Worm (Caenorhabditis elegans) whole organism, dauer: ENCODE results near the gene F49E10.2.

Source experiments
- unc-62 ChIP-seq: sonication (generic microtip); optimal IDR thresholded peaks from 2 replicates; lab custom pipeline; 2017; ENCODE audit warnings: missing biosample characterization, missing genetic modification reagents, missing genetic modification characterization

F49E10.2 gene

DNA sequence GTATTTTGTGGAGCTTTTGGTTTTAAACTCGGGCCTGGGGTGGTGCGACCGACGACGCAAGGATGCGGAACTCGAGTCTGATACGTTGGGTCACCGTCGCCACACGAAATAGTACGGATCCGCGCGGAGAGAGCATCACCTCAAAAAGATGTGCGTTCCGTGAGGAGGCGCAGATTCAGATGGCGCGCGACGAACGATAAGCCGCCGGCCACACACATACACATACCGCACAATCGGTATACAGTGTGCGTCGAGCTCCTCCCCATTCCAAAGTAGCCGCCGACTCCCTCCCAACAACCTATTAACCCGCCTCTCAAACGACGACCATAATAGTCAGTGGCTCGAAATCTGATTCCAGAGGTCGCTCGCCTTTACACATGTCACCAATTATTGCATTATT, at the start of gene F49E10.2:
Gene F49E10.2, plus strand, starts transcription at position 301 of the 400 bp plus-strand sequence.
- TF ChIP-seq unc-62 (GFP tag; lab: Kevin White, UChicago): no peak

DNA sequence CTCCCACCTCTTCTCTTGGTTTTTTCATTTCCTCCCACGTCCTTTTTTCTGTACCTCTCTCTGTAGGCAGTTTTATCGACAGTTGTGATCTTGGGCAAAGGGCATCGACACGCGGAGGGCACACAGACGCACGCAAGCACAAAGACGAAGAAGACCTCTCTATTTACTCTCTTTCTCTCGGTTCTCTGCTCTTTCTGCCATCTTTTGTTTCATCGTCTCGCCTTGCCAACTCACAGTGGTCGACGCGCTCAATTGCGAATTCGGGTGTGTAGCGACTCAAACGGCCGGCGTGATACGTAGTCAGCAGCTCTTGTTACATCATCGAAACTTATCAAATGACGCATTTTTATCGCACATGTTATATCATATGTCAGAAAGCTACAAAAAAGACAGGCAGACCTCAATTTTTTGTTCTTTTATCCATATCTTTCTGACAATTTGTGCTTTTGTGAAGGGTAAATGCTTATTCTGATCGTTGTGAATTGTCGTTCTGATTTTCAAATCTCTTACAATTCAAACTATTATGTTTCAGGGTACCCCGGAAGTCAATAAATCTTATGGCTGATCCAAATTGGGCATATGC, 49.0 kb upstream of the F49E10.2 start, which contains the start of gene puf-9:
Gene puf-9, plus strand, starts transcription at position 533 of the 583 bp plus-strand sequence.
- peak; percentile 56 for TF ChIP-seq unc-62 (GFP tag; lab: Kevin White, UChicago)

DNA sequence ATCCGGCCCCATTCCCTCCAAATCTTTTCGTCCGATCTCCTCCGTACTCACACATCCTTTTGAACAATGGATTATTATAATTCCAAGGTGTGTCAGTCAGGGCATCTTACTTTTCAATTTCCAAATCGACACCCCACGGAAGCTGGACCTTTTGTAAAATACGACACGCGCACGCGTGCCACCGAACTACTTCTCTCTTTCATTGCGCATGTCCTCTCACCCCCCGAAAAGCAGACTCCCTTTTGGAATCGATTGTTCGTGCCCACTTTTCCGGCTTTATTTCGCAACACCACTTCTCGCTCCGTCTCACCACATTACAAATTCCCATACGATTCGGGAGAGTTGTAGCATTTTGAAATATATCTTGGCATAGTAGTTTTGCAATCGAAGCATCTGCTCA, 42.9 kb upstream of the F49E10.2 start:
- TF ChIP-seq unc-62 (GFP tag; lab: Kevin White, UChicago): no peak

DNA sequence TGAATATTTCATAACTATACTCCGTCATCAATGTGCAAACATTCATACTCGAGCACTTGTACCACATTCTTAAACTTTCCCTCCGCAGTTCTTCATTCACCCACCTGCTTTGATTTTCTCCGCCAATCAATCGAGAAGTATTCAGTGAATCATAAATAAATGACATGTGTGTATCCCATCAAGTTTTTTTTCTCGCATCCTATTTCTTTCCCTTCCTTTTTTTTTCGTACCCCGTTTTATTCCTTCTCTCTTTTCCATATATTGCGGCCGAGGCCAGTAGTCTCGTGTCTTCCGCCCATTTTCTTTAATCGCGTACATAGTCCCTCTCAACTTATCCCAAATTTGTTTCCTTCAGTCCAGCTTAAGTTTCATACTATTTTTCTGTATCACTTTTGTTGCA, 41.5 kb upstream of the F49E10.2 start, which contains the start of gene atat-2:
Gene atat-2, plus strand, starts transcription at position 398 of the 400 bp plus-strand sequence.
- no peak for TF ChIP-seq unc-62 (GFP tag; lab: Kevin White, UChicago)

DNA sequence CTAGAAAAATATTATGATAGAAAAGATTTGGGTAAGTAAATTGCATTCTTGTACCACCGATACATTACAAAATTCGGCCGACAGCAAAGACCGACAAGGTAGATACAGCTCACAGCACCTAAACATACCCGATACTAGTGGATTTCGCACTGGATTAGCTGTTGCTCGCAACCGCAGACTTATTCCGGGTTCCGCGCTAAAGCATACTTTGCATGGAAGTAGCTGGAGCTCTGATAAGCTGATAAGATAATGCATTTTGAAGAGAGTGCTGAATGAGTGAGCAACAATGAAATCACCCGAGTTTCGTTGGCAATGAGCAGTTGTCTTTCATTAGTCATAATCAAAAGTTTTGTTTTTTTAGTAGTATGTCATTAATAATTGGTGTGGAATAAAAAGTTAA, 39.7 kb upstream of the F49E10.2 start:
- TF ChIP-seq unc-62 (GFP tag; lab: Kevin White, UChicago): no peak

DNA sequence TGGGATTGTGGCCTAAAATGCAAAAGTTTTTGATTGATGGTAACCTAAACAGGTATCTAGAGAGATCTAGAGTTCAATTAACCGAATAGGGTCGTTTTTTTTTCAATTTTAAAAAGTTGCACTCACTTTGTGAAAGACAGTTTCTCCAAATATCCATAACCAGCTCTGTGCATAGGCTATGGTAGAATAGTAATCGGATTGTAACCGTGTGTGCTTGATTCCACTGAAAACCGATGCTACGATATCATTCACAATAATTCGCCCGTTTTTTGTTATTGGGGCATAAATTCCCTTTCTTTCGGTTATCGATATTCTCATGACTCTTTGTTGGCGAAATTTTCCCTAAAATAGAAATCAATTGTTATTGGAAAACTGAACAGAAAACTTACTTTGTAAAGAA, 38.1 kb upstream of the F49E10.2 start:
- no peak for TF ChIP-seq unc-62 (GFP tag; lab: Kevin White, UChicago)

DNA sequence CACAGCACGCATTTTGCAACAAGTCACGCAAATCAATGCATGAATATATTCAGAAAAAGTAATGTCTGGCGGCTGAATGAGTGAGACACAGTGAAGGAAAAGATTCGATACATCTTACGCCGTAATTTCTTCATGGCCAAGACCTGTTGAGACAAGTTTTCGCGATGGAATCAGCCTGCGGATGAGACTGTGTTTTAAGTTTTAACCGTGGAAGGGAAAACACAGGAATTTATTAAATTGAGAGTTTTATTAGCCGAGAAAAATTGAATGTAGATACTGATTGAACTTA, 36.1 kb upstream of the F49E10.2 start, which contains the start of gene hog-1:
Gene hog-1, minus strand, starts transcription at position 101 of the 289 bp plus-strand sequence.
- no peak for TF ChIP-seq unc-62 (GFP tag; lab: Kevin White, UChicago)

DNA sequence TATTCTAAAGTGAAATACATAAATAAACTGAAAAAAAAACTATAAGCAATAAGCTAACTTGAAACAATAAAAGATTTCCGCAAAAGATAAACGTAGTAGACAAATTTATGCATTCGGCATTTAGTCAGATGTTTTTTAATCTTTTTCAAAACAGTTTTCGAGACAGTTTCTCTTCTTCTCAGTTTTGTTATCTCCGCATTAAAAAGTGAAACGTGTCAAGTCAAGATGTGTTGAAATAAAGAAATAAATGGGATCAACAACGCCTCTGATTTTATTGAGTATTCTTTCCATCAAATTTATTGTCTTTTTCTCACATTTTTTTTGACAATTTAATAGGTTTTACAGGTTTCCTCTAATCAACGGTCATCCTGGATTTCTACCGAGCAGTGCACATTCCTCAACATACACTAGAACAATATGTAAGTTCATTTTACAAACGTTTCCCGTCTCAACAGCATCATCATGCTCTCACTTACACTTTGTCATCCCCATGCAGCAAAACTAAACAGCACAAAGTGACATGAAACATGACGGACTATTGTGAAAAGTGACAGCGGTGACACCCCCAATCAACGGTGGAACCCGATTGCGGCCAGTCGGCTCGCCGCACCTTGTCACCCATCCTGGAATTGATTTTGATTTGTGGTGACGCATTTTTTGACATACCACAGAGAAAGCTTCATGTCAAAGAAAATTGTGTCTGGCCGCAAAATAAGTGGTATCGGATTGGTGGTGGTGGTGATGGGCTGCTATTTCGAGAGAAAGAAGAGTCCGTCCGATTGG, 35.5 kb upstream of the F49E10.2 start:
- TF ChIP-seq unc-62 (GFP tag; lab: Kevin White, UChicago): no peak

DNA sequence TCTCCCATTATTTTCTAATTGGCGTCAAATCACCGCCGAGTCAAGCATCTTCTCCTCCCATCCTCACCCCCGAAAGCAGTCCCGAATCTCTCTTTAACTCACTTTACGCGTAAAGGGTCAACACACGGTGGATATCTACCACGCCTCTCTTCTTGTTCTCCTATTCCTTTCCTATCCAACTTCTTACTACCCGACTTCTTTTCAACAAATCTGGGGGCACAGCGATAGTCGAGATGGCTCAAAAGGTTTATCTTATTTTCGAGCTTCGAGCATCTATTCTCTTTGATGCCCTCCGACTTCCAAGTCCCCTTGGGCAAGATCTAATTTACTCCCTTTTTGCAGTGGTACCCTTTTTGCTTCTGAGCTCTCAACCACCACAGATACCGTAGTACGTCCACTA, 31.0 kb upstream of the F49E10.2 start:
- TF ChIP-seq unc-62 (GFP tag; lab: Kevin White, UChicago): no peak

DNA sequence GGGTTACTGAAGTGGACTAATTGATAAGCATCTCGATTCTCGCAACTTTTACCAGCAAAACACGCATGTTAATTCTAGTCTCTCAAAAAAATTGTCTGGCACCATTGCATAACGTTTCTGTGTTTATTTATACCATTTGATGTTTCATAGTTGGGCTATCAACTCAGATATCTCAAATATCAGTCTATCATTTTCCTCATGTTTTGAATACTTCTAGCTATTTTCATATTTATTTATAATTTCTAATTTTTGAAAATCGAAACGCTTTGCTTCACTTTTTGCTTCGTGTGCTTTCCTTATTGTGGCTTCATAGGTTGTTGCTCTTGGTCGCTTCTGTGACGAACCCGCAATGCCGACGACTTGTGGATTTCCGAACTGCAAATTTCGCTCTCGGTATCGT, 27.8 kb upstream of the F49E10.2 start, which contains the start of gene ctbp-1:
Gene ctbp-1, plus strand, starts transcription at position 301 of the 400 bp plus-strand sequence.
- no peak for TF ChIP-seq unc-62 (GFP tag; lab: Kevin White, UChicago)

DNA sequence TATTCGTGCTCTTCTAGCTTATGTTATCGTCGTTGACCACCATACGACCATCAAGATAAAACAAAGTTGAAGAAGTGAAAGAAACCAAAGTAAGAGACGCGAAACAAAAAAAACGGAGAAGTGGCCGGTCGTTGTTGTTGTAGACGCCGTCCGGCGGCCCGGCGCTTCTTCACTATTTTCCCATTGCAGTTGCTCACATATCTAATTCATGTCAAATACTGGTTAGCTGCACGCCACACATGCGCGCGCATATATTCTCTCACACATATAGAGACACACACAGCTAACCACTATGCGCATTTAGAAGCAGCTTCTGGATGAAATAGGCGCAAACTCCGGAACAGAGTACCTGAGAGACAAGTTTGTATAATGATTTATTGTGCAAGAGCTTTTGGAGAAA, 22.1 kb upstream of the F49E10.2 start:
- no peak for TF ChIP-seq unc-62 (GFP tag; lab: Kevin White, UChicago)

DNA sequence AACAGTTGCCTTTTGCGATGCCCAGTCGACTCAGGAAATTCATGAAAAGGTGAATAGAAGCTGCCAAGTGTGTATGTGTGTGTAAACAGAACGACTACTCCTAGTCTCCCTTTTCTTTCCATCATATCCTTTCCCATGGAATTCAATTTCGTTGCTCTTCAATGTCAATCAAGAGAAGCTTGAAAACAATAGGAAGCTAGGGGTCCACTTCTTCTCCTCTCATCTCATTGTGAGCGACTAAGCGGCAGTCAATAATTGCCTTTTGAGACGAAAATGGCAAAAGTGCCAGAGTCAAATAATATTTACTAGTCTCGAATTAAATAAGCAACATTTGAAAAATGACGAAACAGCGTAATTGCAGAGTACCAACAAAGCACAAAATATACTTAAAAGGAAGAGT, 20.6 kb upstream of the F49E10.2 start:
- no peak for TF ChIP-seq unc-62 (GFP tag; lab: Kevin White, UChicago)

DNA sequence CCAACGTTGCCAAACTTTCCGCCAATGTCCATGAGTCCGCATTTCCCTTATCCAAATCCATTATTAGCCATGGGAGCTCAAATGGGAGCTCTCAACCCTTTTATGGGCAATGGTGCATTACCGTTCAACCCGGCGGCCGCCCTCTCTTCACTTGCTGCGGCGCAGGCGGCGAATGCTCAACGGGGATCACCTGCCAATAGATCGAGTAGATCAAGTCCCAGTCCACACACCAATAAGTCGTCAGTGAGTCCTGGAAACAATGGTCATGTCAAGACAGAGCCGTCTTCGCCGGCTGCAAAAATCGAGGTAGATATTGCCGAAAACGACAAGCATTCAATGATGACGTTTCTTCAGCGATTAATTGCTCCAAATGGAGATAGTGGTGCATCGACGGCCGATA, 18.0 kb upstream of the F49E10.2 start:
- TF ChIP-seq unc-62 (GFP tag; lab: Kevin White, UChicago): no peak

DNA sequence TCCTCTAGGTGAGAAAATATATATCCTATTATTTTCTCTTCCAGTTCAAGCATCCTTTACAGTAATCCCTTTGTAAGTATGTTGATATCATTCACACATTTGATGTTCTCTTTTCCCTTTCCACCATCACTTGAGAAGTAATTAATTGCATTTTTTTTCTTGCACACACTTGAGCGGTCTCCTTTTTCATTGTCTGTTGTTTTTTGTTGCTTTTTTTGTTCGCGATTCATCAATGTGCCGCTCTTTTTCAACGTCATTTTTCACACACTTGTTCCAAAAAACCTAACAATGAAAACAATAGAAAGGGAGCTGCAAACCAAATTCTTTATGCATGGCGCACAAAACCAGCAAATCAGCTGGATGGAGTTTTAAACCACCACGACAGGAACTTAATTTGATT, 14.6 kb upstream of the F49E10.2 start, which contains the start of gene F49E10.4:
Gene F49E10.4, plus strand, starts transcription at position 301 of the 400 bp plus-strand sequence.
- TF ChIP-seq unc-62 (GFP tag; lab: Kevin White, UChicago): no peak

DNA sequence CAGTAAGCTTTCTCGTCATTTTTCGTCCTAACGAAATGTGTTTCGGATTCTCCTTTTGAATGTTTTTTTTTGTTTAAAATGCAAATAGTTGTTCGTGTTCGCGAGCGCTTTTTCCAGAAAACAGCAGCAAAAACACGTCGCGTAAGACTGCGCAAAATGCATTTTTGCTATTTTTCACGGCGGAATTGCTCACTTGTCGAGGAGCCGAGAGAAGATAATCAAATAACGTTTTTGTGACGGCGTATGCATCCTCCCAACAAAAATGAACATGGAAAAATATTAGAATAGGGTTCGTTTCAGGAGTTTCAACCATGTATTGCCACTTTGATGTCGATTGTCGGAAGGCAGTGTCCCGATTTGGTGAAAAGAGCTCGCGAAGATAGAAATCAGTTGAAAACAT, 13.1 kb upstream of the F49E10.2 start:
- no peak for TF ChIP-seq unc-62 (GFP tag; lab: Kevin White, UChicago)

DNA sequence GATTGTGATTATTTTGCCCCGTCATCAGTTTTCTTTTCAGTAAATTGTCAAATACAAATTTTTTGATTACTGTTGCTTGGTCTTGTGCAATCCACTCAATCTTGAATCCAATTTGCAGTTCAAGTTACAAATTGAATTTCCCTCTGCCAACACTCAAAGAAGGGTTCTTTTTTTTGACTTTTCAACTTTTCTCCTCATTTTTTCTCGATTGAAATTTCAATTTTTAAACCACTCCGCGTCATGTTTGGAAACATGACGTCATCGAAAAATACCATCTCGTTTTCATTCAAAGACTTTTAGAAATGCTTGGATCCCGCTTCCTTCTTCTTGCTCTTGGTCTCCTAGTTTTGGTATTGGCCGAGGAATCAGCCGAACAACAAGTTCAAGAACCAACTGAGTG, 4.6 kb upstream of the F49E10.2 start, which contains the start of gene flp-7:
Gene flp-7, plus strand, starts transcription at position 301 of the 400 bp plus-strand sequence.
- no peak for TF ChIP-seq unc-62 (GFP tag; lab: Kevin White, UChicago)

DNA sequence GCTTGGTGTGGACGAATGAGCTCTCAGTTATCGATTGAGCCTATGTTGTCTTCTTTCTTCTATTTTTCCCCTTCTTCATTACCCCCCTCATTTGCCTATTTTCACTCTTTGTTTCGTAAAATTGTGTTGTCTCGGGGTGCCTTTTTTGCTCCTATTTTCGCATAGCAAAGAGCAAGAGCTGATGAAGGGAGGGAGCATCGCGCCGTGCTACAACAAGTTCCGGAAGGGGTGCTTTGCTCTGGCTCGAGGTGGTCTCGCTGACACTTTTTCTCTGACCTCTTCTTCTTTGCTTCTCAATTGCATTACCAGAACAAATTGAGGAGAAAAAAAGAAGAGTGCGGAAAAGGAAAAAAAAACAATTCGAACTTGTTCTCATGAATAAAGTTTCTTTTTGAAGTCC, 5.8 kb downstream of the F49E10.2 start:
- no peak for TF ChIP-seq unc-62 (GFP tag; lab: Kevin White, UChicago)
